Worm (Caenorhabditis elegans): ENCODE measurements around the gene srd-11.

Gene srd-11

ce11 chrV:13568533-13568932, 51.1 kb downstream of the srd-11 start, which contains the start of the genes nuaf-1 and bir-2 (continued):
- TF ChIP-seq Y48G9A.11 (GFP tag; IDR thresholded peaks at IDR 0.05) (no peak), vab-7 (GFP tag; IDR thresholded peaks at IDR 0.05) (no peak), mes-2 (tag; optimal IDR thresholded peaks at IDR 0.05; ENCODE audit: poor library complexity, severe bottlenecking) (peak; percentile 82), nhr-237 (tag; optimal IDR thresholded peaks at IDR 0.05) (no peak), arid-1 (GFP tag; conservative IDR thresholded peaks at IDR 0.05) (no peak), nhr-76 (tag; optimal IDR thresholded peaks at IDR 0.05) (no peak), sdz-12 (GFP tag; optimal IDR thresholded peaks at IDR 0.05) (no peak), hif-1 (tag; optimal IDR thresholded peaks at IDR 0.05) (peak in 1 of 2 experiments; percentile 4), mdl-1 (tag; optimal IDR thresholded peaks at IDR 0.05) (no peak), mxl-2 (GFP tag; conservative IDR thresholded peaks at IDR 0.05) (no peak), hlh-11 (tag; optimal IDR thresholded peaks at IDR 0.05) (peak; percentile 39), lin-13 (GFP tag; optimal IDR thresholded peaks at IDR 0.05) (no peak), tra-1 (GFP tag; IDR thresholded peaks at IDR 0.05) (no peak), snpc-1.2 (GFP tag; IDR thresholded peaks at IDR 0.05) (0 out of 2 replicates have a peak, but pooled peaks have one; percentile 37), lin-39 (tag; optimal IDR thresholded peaks at IDR 0.05) (no peak), gei-8 (GFP tag; optimal IDR thresholded peaks at IDR 0.05) (no peak), ceh-20 (GFP tag; IDR thresholded peaks at IDR 0.05) (no peak), ztf-11 (tag; optimal IDR thresholded peaks at IDR 0.05) (no peak), ceh-28 (tag; optimal IDR thresholded peaks at IDR 0.05) (no peak), dmd-9 (GFP tag; IDR thresholded peaks at IDR 0.05) (no peak), R02D3.7 (tag; optimal IDR thresholded peaks at IDR 0.05) (no peak), ceh-82 (tag; optimal IDR thresholded peaks at IDR 0.05) (no peak), nhr-25 (tag; optimal IDR thresholded peaks at IDR 0.05; ENCODE audit: borderline replicate concordance, insufficient read depth) (no peak), ceh-62 (tag; optimal IDR thresholded peaks at IDR 0.05) (no peak), lin-15B (tag; optimal IDR thresholded peaks at IDR 0.05) (peak; percentile 29), jun-1 (tag; optimal IDR thresholded peaks at IDR 0.05) (no peak), F26F4.8 (GFP tag; conservative IDR thresholded peaks at IDR 0.05) (no peak), skn-1 (tag; optimal IDR thresholded peaks at IDR 0.05) (no peak), ceh-44 (GFP tag; IDR thresholded peaks at IDR 0.05) (no peak), attf-4 (tag; optimal IDR thresholded peaks at IDR 0.05) (no peak), dpl-1 (GFP tag; optimal IDR thresholded peaks at IDR 0.05) (peak; percentile 81), lin-1 (GFP tag; IDR thresholded peaks at IDR 0.05) (no peak), zip-2 (tag; optimal IDR thresholded peaks at IDR 0.05) (no peak), nhr-111 (GFP tag; optimal IDR thresholded peaks at IDR 0.05) (no peak)

Data from whole organism, L4 larva.